Worm (Caenorhabditis elegans): Measurements from ENCODE around the gene F36H1.12.

F36H1.12 gene

ce11 chrIV:11063962-11064361, 10.5 kb upstream of the F36H1.12 start, which contains the start of gene ttr-16:
TSS of gene ttr-16 (minus strand) at chrIV:11064137.
- no peak for TF ChIP-seq daf-12 (tag; optimal IDR thresholded peaks at IDR 0.05)
- no peak for TF ChIP-seq skn-1 (tag; optimal IDR thresholded peaks at IDR 0.05)
- TF ChIP-seq nhr-11 (tag; optimal IDR thresholded peaks at IDR 0.05), result no peak
- TF ChIP-seq nhr-43 (tag; optimal IDR thresholded peaks at IDR 0.05; ENCODE audit: poor library complexity, severe bottlenecking), result no peak
- TF ChIP-seq lsy-12 (tag; optimal IDR thresholded peaks at IDR 0.05), result no peak
- no peak for TF ChIP-seq nhr-76 (tag; optimal IDR thresholded peaks at IDR 0.05)
- peak; percentile 55 for TF ChIP-seq ama-1 (optimal IDR thresholded peaks at IDR 0.05)
- TF ChIP-seq egl-5 (tag; optimal IDR thresholded peaks at IDR 0.05), result peak; percentile 63
- TF ChIP-seq nfya-1 (tag; optimal IDR thresholded peaks at IDR 0.05; ENCODE audit: insufficient read depth), result peak; percentile 84
- no peak for TF ChIP-seq fkh-10 (GFP tag; optimal IDR thresholded peaks at IDR 0.05)

- TF ChIP-seq nfya-1 (tag; optimal IDR thresholded peaks at IDR 0.05; ENCODE audit: insufficient read depth) (peak; percentile 32), ceh-82 (tag; optimal IDR thresholded peaks at IDR 0.05) (peak; percentile 4), nhr-11 (tag; optimal IDR thresholded peaks at IDR 0.05) (no peak), daf-12 (tag; optimal IDR thresholded peaks at IDR 0.05) (peak; percentile 28), ceh-28 (tag; optimal IDR thresholded peaks at IDR 0.05) (peak; percentile 41)
Observed at ce11 chrIV:11062984-11063613, 9.6 kb upstream of the F36H1.12 start.

DNA sequence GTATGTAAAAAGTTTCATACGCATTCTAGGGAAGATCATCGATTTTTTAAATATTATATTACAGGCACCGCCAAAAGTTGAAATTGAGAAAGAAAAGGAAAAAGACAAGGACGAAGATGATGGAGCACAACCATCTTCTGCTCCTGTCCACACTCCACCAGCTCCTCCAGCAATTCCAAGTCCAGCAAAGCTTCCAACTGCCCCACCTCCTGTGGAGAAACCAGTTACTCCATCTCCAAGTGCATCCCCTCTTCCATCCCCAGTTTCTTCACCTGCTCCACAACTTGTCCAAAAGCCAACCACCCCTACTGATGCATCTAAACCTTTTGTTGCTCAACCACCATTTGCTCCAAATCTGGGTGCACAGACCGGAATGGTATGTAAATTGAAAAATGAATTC, 1.5 kb downstream of the F36H1.12 start:
- TF ChIP-seq jun-1 (tag; optimal IDR thresholded peaks at IDR 0.05) (no peak), skn-1 (tag; optimal IDR thresholded peaks at IDR 0.05) (no peak), eor-1 (tag; optimal IDR thresholded peaks at IDR 0.05) (no peak), nfya-1 (tag; optimal IDR thresholded peaks at IDR 0.05; ENCODE audit: insufficient read depth) (no peak), ZK546.5 (tag; optimal IDR thresholded peaks at IDR 0.05) (no peak), nhr-67 (tag; optimal IDR thresholded peaks at IDR 0.05) (no peak), ztf-11 (tag; optimal IDR thresholded peaks at IDR 0.05) (no peak), fkh-2 (tag; optimal IDR thresholded peaks at IDR 0.05) (no peak), ceh-16 (tag; optimal IDR thresholded peaks at IDR 0.05) (no peak), elt-1 (tag; optimal IDR thresholded peaks at IDR 0.05) (no peak), elt-3 (tag; optimal IDR thresholded peaks at IDR 0.05) (no peak), tbx-2 (tag; optimal IDR thresholded peaks at IDR 0.05) (no peak), lsy-12 (tag; optimal IDR thresholded peaks at IDR 0.05) (no peak), sea-2 (GFP tag; optimal IDR thresholded peaks at IDR 0.05) (no peak), nhr-11 (tag; optimal IDR thresholded peaks at IDR 0.05) (no peak), egl-27 (tag; optimal IDR thresholded peaks at IDR 0.05) (no peak), ztf-4 (tag; optimal IDR thresholded peaks at IDR 0.05) (no peak), R02D3.7 (tag; optimal IDR thresholded peaks at IDR 0.05) (no peak), nhr-28 (tag; optimal IDR thresholded peaks at IDR 0.05) (no peak)

ce11 chrIV:11049806-11050205, 3.7 kb downstream of the F36H1.12 start, which contains the start of gene F36H1.3:
TSS of gene F36H1.3 (plus strand) at chrIV:11050128.
- TF ChIP-seq aly-2 (tag; optimal IDR thresholded peaks at IDR 0.05), result no peak
- no peak for TF ChIP-seq ztf-11 (tag; optimal IDR thresholded peaks at IDR 0.05)
- no peak for TF ChIP-seq elt-2 (tag; optimal IDR thresholded peaks at IDR 0.05)
- no peak for TF ChIP-seq ama-1 (optimal IDR thresholded peaks at IDR 0.05)
- TF ChIP-seq pha-4 (tag; optimal IDR thresholded peaks at IDR 0.05), result no peak
- no peak for TF ChIP-seq daf-12 (tag; optimal IDR thresholded peaks at IDR 0.05)
- no peak for TF ChIP-seq lin-39 (tag; optimal IDR thresholded peaks at IDR 0.05)
- TF ChIP-seq pqm-1 (tag; optimal IDR thresholded peaks at IDR 0.05), result no peak
- TF ChIP-seq ztf-4 (tag; optimal IDR thresholded peaks at IDR 0.05), result no peak
- no peak for TF ChIP-seq snpc-4 (tag; optimal IDR thresholded peaks at IDR 0.05)
- no peak for TF ChIP-seq nhr-25 (tag; optimal IDR thresholded peaks at IDR 0.05)
- TF ChIP-seq unc-62 (GFP tag; optimal IDR thresholded peaks at IDR 0.05), result no peak
- no peak for TF ChIP-seq nfya-1 (tag; optimal IDR thresholded peaks at IDR 0.05; ENCODE audit: insufficient read depth)
- no peak for TF ChIP-seq lin-15B (tag; optimal IDR thresholded peaks at IDR 0.05)
- TF ChIP-seq ceh-28 (tag; optimal IDR thresholded peaks at IDR 0.05), result no peak
